Worm (Caenorhabditis elegans) whole organism, L1 larva: ENCODE results near the gene ins-15.

Experiments used
- C34B4.2 ChIP-seq: sonication (generic microtip); optimal IDR thresholded peaks from 2 replicates; lab custom pipeline; 2017; ENCODE audit warnings: mild to moderate bottlenecking, missing genetic modification characterization, missing compliant biosample characterization
- F16B12.6 ChIP-seq: fragments of 150-350 bp; optimal IDR thresholded peaks from 2 replicates; lab custom pipeline; 2014; ENCODE audit warnings: missing biosample characterization, missing genetic modification characterization
- aha-1 ChIP-seq: fragments of 150-350 bp; optimal IDR thresholded peaks from 2 replicates; lab custom pipeline; 2014; ENCODE audit warnings: missing biosample characterization, missing genetic modification characterization
- aly-2 ChIP-seq: fragments of 150-350 bp; optimal IDR thresholded peaks from 2 replicates; lab custom pipeline; 2014; ENCODE audit warnings: missing biosample characterization, missing genetic modification characterization
- ama-1 ChIP-seq: fragments of 150-350 bp; optimal IDR thresholded peaks from 2 replicates; lab custom pipeline; 2014
- blmp-1 ChIP-seq: fragments of 150-350 bp; optimal IDR thresholded peaks from 2 replicates; lab custom pipeline; 2014; ENCODE audit warnings: missing biosample characterization, missing genetic modification characterization
- ceh-63 ChIP-seq: fragments of 200-800 bp; sonication (Bioruptor generic); optimal IDR thresholded peaks from 2 replicates; lab custom pipeline; 2018; ENCODE audit warnings: mild to moderate bottlenecking, missing genetic modification characterization, missing compliant biosample characterization
- ceh-8 ChIP-seq: fragments of 200-800 bp; sonication (Bioruptor generic); optimal IDR thresholded peaks from 2 replicates; lab custom pipeline; 2018; ENCODE audit warnings: mild to moderate bottlenecking, missing genetic modification characterization, moderate library complexity, missing compliant biosample characterization
- ceh-88 ChIP-seq: fragments of 200-800 bp; sonication (Bioruptor generic); IDR thresholded peaks from 2 replicates; pipeline ENCODE4 v1.3.6; 2022; ENCODE audit warnings: missing genetic modification characterization, missing compliant biosample characterization
- dpl-1 ChIP-seq, 3 experiments: fragments of 150-350 bp in 2 of 3; sonication (generic microtip) in 1 of 3; optimal IDR thresholded peaks; 2 replicates each; lab custom pipeline; 2014 to 2017; ENCODE audit warnings: missing biosample characterization in 3 of 3, missing genetic modification characterization in 3 of 3, missing genetic modification reagents in 3 of 3
- efl-1 ChIP-seq, 4 experiments: fragments of 150-350 bp; optimal IDR thresholded peaks in 3 of 4; peaks in 1 of 4; 1 replicate in 1 of 4; 2 replicates in 3 of 4; lab custom pipeline; 2014; ENCODE audit warnings: missing biosample characterization in 2 of 4, missing genetic modification characterization in 2 of 4, missing genetic modification reagents in 2 of 4
- elt-3 ChIP-seq, 6 experiments: fragments of 150-350 bp in 1 of 6; sonication (generic microtip); optimal IDR thresholded peaks; 2 replicates each; lab custom pipeline; 2017 to 2018; ENCODE audit warnings: missing biosample characterization in 6 of 6, missing genetic modification characterization in 6 of 6, inconsistent platforms in 1 of 6
- fkh-4 ChIP-seq: sonication (generic microtip); optimal IDR thresholded peaks from 2 replicates; lab custom pipeline; 2016; ENCODE audit warnings: missing compliant biosample characterization, missing genetic modification characterization, borderline replicate concordance
- fkh-8 ChIP-seq: sonication (generic microtip); optimal IDR thresholded peaks from 2 replicates; lab custom pipeline; 2016; ENCODE audit warnings: mild to moderate bottlenecking, missing genetic modification characterization, missing compliant biosample characterization
- fos-1 ChIP-seq: fragments of 150-350 bp; optimal IDR thresholded peaks from 2 replicates; lab custom pipeline; 2014; ENCODE audit warnings: missing biosample characterization, missing genetic modification characterization
- grh-1 ChIP-seq: fragments of 200-800 bp; sonication (Bioruptor generic); IDR thresholded peaks from 2 replicates; pipeline ENCODE4 v1.3.6; 2022; ENCODE audit warnings: missing genetic modification reagents, missing genetic modification characterization, missing compliant biosample characterization
- hlh-4 ChIP-seq: sonication (generic microtip); optimal IDR thresholded peaks from 2 replicates; lab custom pipeline; 2016; ENCODE audit warnings: mild to moderate bottlenecking, missing genetic modification characterization, missing compliant biosample characterization
- hpl-2 ChIP-seq: fragments of 150-350 bp; optimal IDR thresholded peaks from 2 replicates; lab custom pipeline; 2014; ENCODE audit warnings: missing biosample characterization, missing genetic modification reagents, missing genetic modification characterization
- irx-1 ChIP-seq: sonication (generic microtip); optimal IDR thresholded peaks from 2 replicates; lab custom pipeline; 2016; ENCODE audit warnings: missing genetic modification characterization, missing compliant biosample characterization
- isw-1 ChIP-seq: fragments of 200-800 bp; sonication (Bioruptor generic); IDR thresholded peaks from 2 replicates; pipeline ENCODE4 v1.3.6; 2022; ENCODE audit warnings: missing genetic modification characterization, missing compliant biosample characterization
- lin-15B ChIP-seq: fragments of 150-350 bp; sonication (generic microtip); optimal IDR thresholded peaks from 3 replicates; lab custom pipeline; 2014; ENCODE audit warnings: missing biosample characterization, missing genetic modification characterization
- lin-35 ChIP-seq, 2 experiments: fragments of 150-350 bp; optimal IDR thresholded peaks; 2 replicates each; lab custom pipeline; 2014; ENCODE audit warnings: missing biosample characterization in 2 of 2, missing genetic modification characterization in 2 of 2, missing genetic modification reagents in 2 of 2
- lin-39 ChIP-seq: fragments of 150-350 bp; optimal IDR thresholded peaks from 2 replicates; lab custom pipeline; 2014; ENCODE audit warnings: missing biosample characterization, missing genetic modification reagents, missing genetic modification characterization
- lir-3 ChIP-seq: sonication (generic microtip); optimal IDR thresholded peaks from 2 replicates; lab custom pipeline; 2016; ENCODE audit warnings: mild to moderate bottlenecking, missing genetic modification characterization, moderate library complexity, missing compliant biosample characterization; ENCODE audit not compliant: poor library complexity
- lsy-2 ChIP-seq, 2 experiments: fragments of 150-350 bp; optimal IDR thresholded peaks; 2 replicates each; lab custom pipeline; 2014; ENCODE audit warnings: missing biosample characterization in 2 of 2, missing genetic modification characterization in 2 of 2
- mdl-1 ChIP-seq, 2 experiments: fragments of 150-350 bp; optimal IDR thresholded peaks; 2 replicates each; lab custom pipeline; 2014 to 2017; ENCODE audit warnings: missing biosample characterization in 2 of 2, missing genetic modification characterization in 2 of 2, inconsistent platforms in 1 of 2
- mep-1 ChIP-seq: fragments of 150-350 bp; optimal IDR thresholded peaks from 2 replicates; lab custom pipeline; 2014; ENCODE audit warnings: missing biosample characterization, missing genetic modification characterization
- nhr-11 ChIP-seq: fragments of 150-350 bp; optimal IDR thresholded peaks from 2 replicates; lab custom pipeline; 2014; ENCODE audit warnings: missing biosample characterization, missing genetic modification characterization
- nhr-19 ChIP-seq: fragments of 200-800 bp; sonication (Bioruptor generic); conservative IDR thresholded peaks from 2 replicates; pipeline ENCODE4 v1.3.6; 2022; ENCODE audit warnings: missing genetic modification characterization, missing compliant biosample characterization
- nhr-20 ChIP-seq: sonication (generic microtip); optimal IDR thresholded peaks from 2 replicates; lab custom pipeline; 2016; ENCODE audit warnings: mild to moderate bottlenecking, missing genetic modification characterization, missing compliant biosample characterization
- nhr-237 ChIP-seq: fragments of 150-350 bp; optimal IDR thresholded peaks from 2 replicates; lab custom pipeline; 2014; ENCODE audit warnings: missing biosample characterization, missing genetic modification characterization
- nhr-28 ChIP-seq: fragments of 150-350 bp; optimal IDR thresholded peaks from 2 replicates; lab custom pipeline; 2014; ENCODE audit warnings: missing biosample characterization, missing genetic modification characterization
- nhr-47 ChIP-seq: sonication (generic microtip); optimal IDR thresholded peaks from 2 replicates; lab custom pipeline; 2016; ENCODE audit warnings: mild to moderate bottlenecking, missing genetic modification characterization, moderate library complexity, missing compliant biosample characterization
- nhr-71 ChIP-seq: sonication (generic microtip); optimal IDR thresholded peaks from 2 replicates; lab custom pipeline; 2016; ENCODE audit warnings: mild to moderate bottlenecking, missing genetic modification characterization, moderate library complexity, missing compliant biosample characterization
- nhr-77 ChIP-seq: fragments of 150-350 bp; optimal IDR thresholded peaks from 2 replicates; lab custom pipeline; 2014; ENCODE audit warnings: missing biosample characterization, missing genetic modification characterization
- nhr-84 ChIP-seq: sonication (generic microtip); optimal IDR thresholded peaks from 2 replicates; lab custom pipeline; 2017; ENCODE audit warnings: missing biosample characterization, missing genetic modification characterization
- nhr-90 ChIP-seq: sonication (generic microtip); optimal IDR thresholded peaks from 2 replicates; lab custom pipeline; 2016; ENCODE audit warnings: mild to moderate bottlenecking, missing genetic modification characterization, missing compliant biosample characterization; ENCODE audit not compliant: poor library complexity
- pag-3 ChIP-seq: sonication (generic microtip); optimal IDR thresholded peaks from 2 replicates; lab custom pipeline; 2017; ENCODE audit warnings: missing genetic modification characterization, mild to moderate bottlenecking, missing compliant biosample characterization, antibody characterized with exemption, borderline replicate concordance; ENCODE audit not compliant: insufficient read depth
- pax-3 ChIP-seq: fragments of 200-800 bp; sonication (Bioruptor generic); optimal IDR thresholded peaks from 2 replicates; lab custom pipeline; 2018; ENCODE audit warnings: mild to moderate bottlenecking, missing genetic modification characterization, moderate library complexity, missing compliant biosample characterization
- pqm-1 ChIP-seq: sonication (generic microtip); optimal IDR thresholded peaks from 3 replicates; lab custom pipeline; 2017; ENCODE audit warnings: missing biosample characterization, missing genetic modification characterization
- rnt-1 ChIP-seq: sonication (generic microtip); optimal IDR thresholded peaks from 2 replicates; lab custom pipeline; 2016; ENCODE audit warnings: mild to moderate bottlenecking, missing genetic modification characterization, moderate library complexity, missing compliant biosample characterization
- skn-1 ChIP-seq: fragments of 150-350 bp; optimal IDR thresholded peaks from 2 replicates; lab custom pipeline; 2014; ENCODE audit warnings: missing biosample characterization, missing genetic modification characterization
- sptf-1 ChIP-seq: fragments of 150-350 bp; optimal IDR thresholded peaks from 2 replicates; lab custom pipeline; 2014; ENCODE audit warnings: missing biosample characterization, missing genetic modification characterization
- sup-37 ChIP-seq: fragments of 200-800 bp; sonication (Bioruptor generic); optimal IDR thresholded peaks from 2 replicates; lab custom pipeline; 2018; ENCODE audit warnings: mild to moderate bottlenecking, missing genetic modification characterization, missing compliant biosample characterization
- tbx-2 ChIP-seq: sonication (generic microtip); optimal IDR thresholded peaks from 2 replicates; lab custom pipeline; 2016; ENCODE audit warnings: missing genetic modification characterization, missing compliant biosample characterization
- unc-130 ChIP-seq: fragments of 150-350 bp; optimal IDR thresholded peaks from 2 replicates; lab custom pipeline; 2017; ENCODE audit warnings: missing biosample characterization, missing genetic modification characterization, inconsistent platforms
- unc-30 ChIP-seq: sonication (generic microtip); optimal IDR thresholded peaks from 2 replicates; lab custom pipeline; 2017; ENCODE audit warnings: missing biosample characterization, missing genetic modification characterization
- unc-86 ChIP-seq: sonication (generic microtip); optimal IDR thresholded peaks from 2 replicates; lab custom pipeline; 2016; ENCODE audit warnings: missing genetic modification characterization, missing compliant biosample characterization
- vab-15 ChIP-seq: sonication (generic microtip); optimal IDR thresholded peaks from 2 replicates; lab custom pipeline; 2017; ENCODE audit warnings: missing genotype, mild to moderate bottlenecking, missing genetic modification characterization, missing compliant biosample characterization
- zag-1 ChIP-seq: fragments of 150-350 bp; optimal IDR thresholded peaks from 2 replicates; lab custom pipeline; 2014; ENCODE audit warnings: missing biosample characterization, missing genetic modification characterization
- zip-4 ChIP-seq: fragments of 200-800 bp; sonication (Bioruptor generic); optimal IDR thresholded peaks from 2 replicates; lab custom pipeline; 2018; ENCODE audit warnings: mild to moderate bottlenecking, missing genetic modification characterization, moderate library complexity, missing compliant biosample characterization
- ztf-11 ChIP-seq, 2 experiments: sonication (generic microtip); optimal IDR thresholded peaks; 2 replicates each; lab custom pipeline; 2016 to 2017; ENCODE audit warnings: missing genetic modification characterization in 2 of 2, missing biosample characterization in 1 of 2, missing compliant biosample characterization in 1 of 2
- ztf-4 ChIP-seq: fragments of 150-350 bp; optimal IDR thresholded peaks from 2 replicates; lab custom pipeline; 2014; ENCODE audit warnings: missing biosample characterization, missing genetic modification characterization

The ins-15 gene

DNA sequence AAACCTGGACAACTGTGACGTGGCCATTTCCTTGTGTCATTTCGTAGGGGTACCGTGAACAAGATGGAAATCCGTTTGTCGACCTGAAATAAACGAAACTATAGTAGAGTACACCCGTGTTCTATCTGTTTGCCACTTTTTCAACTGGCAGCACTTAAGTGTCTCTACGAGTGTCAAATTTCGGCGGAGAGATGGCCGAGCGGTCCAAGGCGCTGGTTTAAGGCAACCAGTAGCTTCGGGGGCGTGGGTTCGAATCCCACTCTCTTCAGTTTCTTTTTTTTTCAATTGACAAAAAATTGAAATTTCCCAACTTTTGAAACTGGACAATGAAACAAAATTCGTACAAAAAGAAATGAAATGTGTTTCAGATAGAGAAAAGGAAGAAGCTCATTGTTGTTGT lies 23.0 kb downstream of the ins-15 start (continued):
- TF ChIP-seq irx-1 (tag; lab: Kevin White, UChicago) (peak; percentile 32), nhr-20 (tag; lab: Kevin White, UChicago) (peak; percentile 85), lin-15B (no peak), hlh-4 (tag; lab: Kevin White, UChicago) (no peak), nhr-19 (peak; percentile 64), vab-15 (tag; lab: Kevin White, UChicago) (no peak), nhr-77 (tag; lab: Kevin White, UChicago) (peak; percentile 45), F16B12.6 (tag; lab: Kevin White, UChicago) (no peak), isw-1 (GFP tag; lab: Robert Waterston, UW) (no peak), sup-37 (no peak), nhr-90 (peak; percentile 3), pax-3 (tag; lab: Kevin White, UChicago) (no peak), lsy-2 (tag; optimal IDR thresholded peaks at IDR 0.05; lab: Kevin White, UChicago) (peak; percentile 18 to 50), zip-4 (GFP tag; lab: Kevin White, UChicago) (no peak), grh-1 (0 out of 2 replicates have a peak, but pooled peaks have one; percentile 9), fkh-4 (tag; lab: Kevin White, UChicago) (no peak), blmp-1 (tag; lab: Kevin White, UChicago) (no peak), lin-39 (tag; lab: Kevin White, UChicago) (no peak), ztf-4 (tag; lab: Kevin White, UChicago) (no peak), hpl-2 (no peak), mep-1 (peak; percentile 1), skn-1 (peak; percentile 7), fos-1 (no peak), aly-2 (tag; lab: Kevin White, UChicago) (no peak), ama-1 (lab: Kevin White, UChicago) (no peak), nhr-47 (tag; lab: Kevin White, UChicago) (peak; percentile 52), rnt-1 (tag; lab: Kevin White, UChicago) (peak; percentile 48), lin-35 (GFP tag; optimal IDR thresholded peaks at IDR 0.05; lab: Kevin White, UChicago) (peak; percentile 13 to 53), efl-1 (optimal IDR thresholded peaks at IDR 0.05; lab: Kevin White, UChicago) (peak in 1 of 2 experiments; percentile 31), efl-1 (GFP tag; optimal IDR thresholded peaks at IDR 0.05 in 1 of 2; lab: Kevin White, UChicago) (peak; percentile 17 to 89), C34B4.2 (tag; lab: Kevin White, UChicago) (no peak), tbx-2 (tag; lab: Kevin White, UChicago) (no peak), nhr-28 (tag; lab: Kevin White, UChicago) (no peak), lir-3 (tag; lab: Kevin White, UChicago) (peak; percentile 25), unc-86 (tag; lab: Kevin White, UChicago) (no peak), unc-30 (no peak), nhr-84 (no peak), unc-130 (tag; lab: Kevin White, UChicago) (no peak), aha-1 (tag; lab: Kevin White, UChicago) (no peak), ztf-11 (tag; optimal IDR thresholded peaks at IDR 0.05; lab: Kevin White, UChicago) (no peak), sptf-1 (tag; lab: Kevin White, UChicago) (no peak), nhr-11 (tag; lab: Kevin White, UChicago) (no peak), nhr-71 (tag; lab: Kevin White, UChicago) (peak; percentile 56), ceh-88 (no peak), pag-3 (tag; lab: Kevin White, UChicago) (no peak)

- no peak for TF ChIP-seq tbx-2 (tag; lab: Kevin White, UChicago)
- no peak for TF ChIP-seq mdl-1 (tag; optimal IDR thresholded peaks at IDR 0.05; lab: Kevin White, UChicago)
- TF ChIP-seq dpl-1 (GFP tag; optimal IDR thresholded peaks at IDR 0.05; lab: Kevin White, UChicago): no peak
- no peak for TF ChIP-seq elt-3 (tag; optimal IDR thresholded peaks at IDR 0.05; lab: Kevin White, UChicago)
- TF ChIP-seq zag-1: no peak
- TF ChIP-seq ceh-8: no peak
- TF ChIP-seq ceh-63: no peak
- TF ChIP-seq pqm-1 (tag; lab: Kevin White, UChicago): no peak
- TF ChIP-seq fkh-8 (tag; lab: Kevin White, UChicago): no peak
- no peak for TF ChIP-seq nhr-237 (tag; lab: Kevin White, UChicago)
Observed at ce11 chrII:6718221-6718620, 26.3 kb downstream of the ins-15 start, which contains the start of gene tsp-10. Gene tsp-10, plus strand, starts transcription at chrII:6718586.
